Worm (Caenorhabditis elegans): Measurements from ENCODE around the gene srg-46.

DNA sequence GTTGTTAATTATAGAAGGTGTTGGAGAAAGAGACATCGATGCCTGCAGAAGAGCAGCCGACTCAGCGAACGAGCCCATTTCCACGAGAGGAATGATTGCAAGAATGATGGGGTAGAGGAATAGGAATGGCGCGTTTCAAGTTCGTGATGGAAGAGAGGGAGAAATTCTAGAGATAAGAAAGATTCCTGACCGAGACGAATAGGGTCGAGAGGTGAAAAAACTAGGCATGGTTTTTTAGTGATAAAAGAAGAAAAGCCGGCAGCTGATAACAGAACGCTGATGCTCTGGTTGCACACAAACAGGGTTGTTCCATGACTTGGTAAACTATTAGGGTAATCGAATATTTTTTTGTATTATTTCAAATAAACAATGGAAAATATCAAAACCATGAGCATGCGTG lies 9.3 kb downstream of the srg-46 start:
- TF ChIP-seq ref-1 (GFP tag; conservative IDR thresholded peaks at IDR 0.05) (no peak), tab-1 (GFP tag; IDR thresholded peaks at IDR 0.05) (no peak), flt-1 (GFP tag; IDR thresholded peaks at IDR 0.05) (no peak), med-1 (GFP tag; optimal IDR thresholded peaks at IDR 0.05; ENCODE audit: insufficient read depth) (no peak), T22C8.4 (GFP tag; IDR thresholded peaks at IDR 0.05) (no peak), ztf-23 (GFP tag; IDR thresholded peaks at IDR 0.05) (no peak)
